Fruit fly (Drosophila melanogaster): Measurements from ENCODE around the gene CG13721.

- TF ChIP-seq CG33017 (tag; optimal IDR thresholded peaks at IDR 0.05), result no peak
- TF ChIP-seq CG7101 (tag; optimal IDR thresholded peaks at IDR 0.05), result no peak
- TF ChIP-seq pad (GFP tag; optimal IDR thresholded peaks at IDR 0.05), result no peak
- TF ChIP-seq toe (GFP tag; optimal IDR thresholded peaks at IDR 0.05), result no peak
- TF ChIP-seq CG5204 (GFP tag; optimal IDR thresholded peaks at IDR 0.05), result no peak
- TF ChIP-seq kay (GFP tag; ENCODE audit: borderline replicate concordance), result no peak
- TF ChIP-seq Hr96 (GFP tag; optimal IDR thresholded peaks at IDR 0.05), result no peak
Observed at dm6 chr3L:4480764-4481163, 16.8 kb downstream of the CG13721 start.

Measured in whole organism, adult.